Worm (Caenorhabditis elegans) whole organism, L2 larva: ENCODE results near the gene mask-1.

ENCODE experiments used
- ZK546.5 ChIP-seq: sonication (generic microtip); optimal IDR thresholded peaks from 2 replicates; lab custom pipeline; 2017; ENCODE audit warnings: missing biosample characterization, missing genetic modification characterization
- ama-1 ChIP-seq: fragments of 150-350 bp; optimal IDR thresholded peaks from 2 replicates; lab custom pipeline; 2018; ENCODE audit warnings: inconsistent platforms
- ceh-16 ChIP-seq: fragments of 150-350 bp; optimal IDR thresholded peaks from 2 replicates; lab custom pipeline; 2014; ENCODE audit warnings: missing biosample characterization, missing genetic modification characterization
- ceh-82 ChIP-seq: fragments of 150-350 bp; optimal IDR thresholded peaks from 2 replicates; lab custom pipeline; 2014; ENCODE audit warnings: missing biosample characterization, missing genetic modification characterization
- elt-1 ChIP-seq: fragments of 150-350 bp; optimal IDR thresholded peaks from 2 replicates; lab custom pipeline; 2014; ENCODE audit warnings: missing biosample characterization, missing genetic modification characterization
- fos-1 ChIP-seq: fragments of 150-350 bp; optimal IDR thresholded peaks from 2 replicates; lab custom pipeline; 2014; ENCODE audit warnings: missing biosample characterization, missing genetic modification characterization
- gmeb-1 ChIP-seq: fragments of 150-350 bp; optimal IDR thresholded peaks from 2 replicates; lab custom pipeline; 2014; ENCODE audit warnings: missing biosample characterization, missing genetic modification characterization
- nhr-10 ChIP-seq: sonication (generic microtip); optimal IDR thresholded peaks from 2 replicates; lab custom pipeline; 2017; ENCODE audit warnings: missing biosample characterization, missing genetic modification characterization
- nhr-12 ChIP-seq: fragments of 150-350 bp; optimal IDR thresholded peaks from 2 replicates; lab custom pipeline; 2014; ENCODE audit warnings: missing biosample characterization, missing genetic modification characterization
- skn-1 ChIP-seq: sonication (generic microtip); optimal IDR thresholded peaks from 2 replicates; lab custom pipeline; 2017; ENCODE audit warnings: missing biosample characterization, missing genetic modification characterization
- unc-62 ChIP-seq: fragments of 150-350 bp; optimal IDR thresholded peaks from 2 replicates; lab custom pipeline; 2014; ENCODE audit warnings: missing biosample characterization, missing genetic modification reagents, missing genetic modification characterization
- ztf-11 ChIP-seq: sonication (generic microtip); optimal IDR thresholded peaks from 2 replicates; lab custom pipeline; 2017; ENCODE audit warnings: missing biosample characterization, missing genetic modification characterization
- ztf-4 ChIP-seq: fragments of 150-350 bp; optimal IDR thresholded peaks from 2 replicates; lab custom pipeline; 2014; ENCODE audit warnings: missing biosample characterization, missing genetic modification characterization

DNA sequence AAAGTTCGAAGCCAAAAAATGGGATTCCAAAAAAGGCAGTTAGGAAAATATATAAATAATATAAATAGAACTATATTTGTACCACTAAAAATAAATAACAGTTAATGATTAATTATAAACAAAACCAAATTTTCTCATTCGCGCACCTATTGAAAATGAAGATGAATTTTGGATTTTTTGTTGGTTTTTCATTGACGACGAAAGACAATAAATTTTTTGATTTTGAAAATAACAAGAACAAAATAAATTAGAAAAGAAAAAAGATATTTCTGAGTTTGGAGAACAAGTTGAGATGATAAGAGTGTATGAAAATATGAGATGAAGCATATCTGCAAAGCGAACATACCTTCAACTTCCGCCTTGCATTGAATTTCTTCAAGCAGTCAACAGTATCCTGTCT lies 37.4 kb upstream of the mask-1 start:
- no peak for TF ChIP-seq skn-1
- no peak for TF ChIP-seq ztf-11
- no peak for TF ChIP-seq ceh-16
- TF ChIP-seq ztf-4, result no peak
- TF ChIP-seq unc-62 (GFP tag; lab: Kevin White, UChicago), result no peak
- no peak for TF ChIP-seq nhr-12 (tag; lab: Kevin White, UChicago)
- no peak for TF ChIP-seq gmeb-1 (tag; lab: Kevin White, UChicago)
- TF ChIP-seq ama-1 (lab: Kevin White, UChicago), result no peak
- no peak for TF ChIP-seq elt-1
- no peak for TF ChIP-seq ceh-82 (tag; lab: Kevin White, UChicago)
- no peak for TF ChIP-seq ZK546.5 (tag; lab: Kevin White, UChicago)
- no peak for TF ChIP-seq fos-1 (tag; lab: Kevin White, UChicago)
- no peak for TF ChIP-seq nhr-10
